Worm (Caenorhabditis elegans) whole organism, L4 larva: ENCODE measurements around the gene F22F1.3.

Source experiments
- F44E2.7 ChIP-seq: fragments of 200-800 bp; sonication (Bioruptor generic); IDR thresholded peaks from 2 replicates; pipeline ENCODE4 v2.1.2; 2022; ENCODE audit warnings: missing genetic modification characterization, missing compliant biosample characterization
- T20F7.1 ChIP-seq: fragments of 200-800 bp; sonication (Bioruptor generic); optimal IDR thresholded peaks from 2 replicates; lab custom pipeline; 2018; ENCODE audit warnings: mild to moderate bottlenecking, missing genetic modification characterization, missing compliant biosample characterization
- Y105C5A.15 ChIP-seq: fragments of 200-800 bp; sonication (Bioruptor generic); IDR thresholded peaks from 2 replicates; pipeline ENCODE4 v1.3.6; 2022; ENCODE audit warnings: missing genetic modification characterization, missing compliant biosample characterization
- Y5F2A.4 ChIP-seq: fragments of 200-800 bp; sonication (Bioruptor generic); optimal IDR thresholded peaks from 2 replicates; lab custom pipeline; 2018; ENCODE audit warnings: mild to moderate bottlenecking, missing genetic modification characterization, missing compliant biosample characterization
- Y75B8A.6 ChIP-seq: fragments of 200-800 bp; sonication (Bioruptor generic); IDR thresholded peaks from 2 replicates; pipeline ENCODE4 v1.3.6; 2022; ENCODE audit warnings: missing genetic modification reagents, missing genetic modification characterization, missing compliant biosample characterization
- ZK337.2 ChIP-seq: fragments of 200-800 bp; sonication (Bioruptor generic); IDR thresholded peaks from 2 replicates; pipeline ENCODE4 v1.3.6; 2022; ENCODE audit warnings: missing genetic modification reagents, missing genetic modification characterization, missing compliant biosample characterization
- ZK546.5 ChIP-seq, 2 experiments: sonication (generic microtip); optimal IDR thresholded peaks; 2 replicates each; lab custom pipeline; 2017; ENCODE audit warnings: missing biosample characterization in 2 of 2, missing genetic modification characterization in 2 of 2
- ama-1 ChIP-seq: fragments of 150-350 bp; optimal IDR thresholded peaks from 2 replicates; lab custom pipeline; 2014; ENCODE audit warnings: inconsistent platforms, mixed read lengths
- arid-1 ChIP-seq: fragments of 200-800 bp; sonication (Bioruptor generic); conservative IDR thresholded peaks from 2 replicates; pipeline ENCODE4 v1.3.6; 2022; ENCODE audit warnings: missing genetic modification reagents, missing genetic modification characterization, missing compliant biosample characterization
- ceh-20 ChIP-seq: fragments of 200-800 bp; sonication (Bioruptor generic); IDR thresholded peaks from 2 replicates; pipeline ENCODE4 v1.3.6; 2022; ENCODE audit warnings: missing genetic modification reagents, missing genetic modification characterization, missing compliant biosample characterization
- ceh-62 ChIP-seq: sonication (generic microtip); optimal IDR thresholded peaks from 2 replicates; lab custom pipeline; 2017; ENCODE audit warnings: missing biosample characterization, missing genetic modification characterization
- ces-1 ChIP-seq: fragments of 150-350 bp; sonication (generic microtip); optimal IDR thresholded peaks from 4 replicates; lab custom pipeline; 2014; ENCODE audit warnings: missing biosample characterization, missing genetic modification reagents, missing genetic modification characterization
- ctbp-1 ChIP-seq: fragments of 200-800 bp; sonication (Bioruptor generic); IDR thresholded peaks from 2 replicates; pipeline ENCODE4 v1.3.6; 2022; ENCODE audit warnings: missing genetic modification reagents, missing genetic modification characterization, missing compliant biosample characterization
- daf-12 ChIP-seq: fragments of 150-350 bp; optimal IDR thresholded peaks from 2 replicates; lab custom pipeline; 2014; ENCODE audit warnings: missing biosample characterization, missing genetic modification reagents, missing genetic modification characterization
- daf-16 ChIP-seq, 3 experiments: sonication (generic microtip); optimal IDR thresholded peaks; 2 replicates each; lab custom pipeline; 2016 to 2017; ENCODE audit warnings: missing genetic modification characterization in 3 of 3, missing genetic modification reagents in 3 of 3, mild to moderate bottlenecking in 2 of 3, missing compliant biosample characterization in 2 of 3, missing biosample characterization in 1 of 3, moderate library complexity in 1 of 3
- dmd-6 ChIP-seq: fragments of 200-800 bp; sonication (Bioruptor generic); IDR thresholded peaks from 2 replicates; pipeline ENCODE4 v1.3.6; 2022; ENCODE audit warnings: missing genetic modification reagents, missing genetic modification characterization, missing compliant biosample characterization
- dmd-8 ChIP-seq: fragments of 200-800 bp; sonication (Bioruptor generic); IDR thresholded peaks from 2 replicates; pipeline ENCODE4 v1.3.6; 2022; ENCODE audit warnings: missing genetic modification characterization, missing compliant biosample characterization
- dmd-9 ChIP-seq: fragments of 200-800 bp; sonication (Bioruptor generic); IDR thresholded peaks from 2 replicates; pipeline ENCODE4 v1.3.6; 2022; ENCODE audit warnings: missing genetic modification reagents, missing genetic modification characterization, missing compliant biosample characterization
- dpl-1 ChIP-seq: fragments of 150-350 bp; optimal IDR thresholded peaks from 2 replicates; lab custom pipeline; 2014; ENCODE audit warnings: missing biosample characterization, missing genetic modification reagents, missing genetic modification characterization
- dve-1 ChIP-seq: sonication (generic microtip); optimal IDR thresholded peaks from 2 replicates; lab custom pipeline; 2017; ENCODE audit warnings: antibody characterized with exemption, mild to moderate bottlenecking, missing genetic modification characterization, missing compliant biosample characterization; ENCODE audit not compliant: insufficient read depth
- hlh-11 ChIP-seq: fragments of 200-800 bp; sonication (Bioruptor generic); optimal IDR thresholded peaks from 2 replicates; lab custom pipeline; 2018; ENCODE audit warnings: mild to moderate bottlenecking, missing genetic modification characterization, missing compliant biosample characterization
- jun-1 ChIP-seq: fragments of 150-350 bp; optimal IDR thresholded peaks from 2 replicates; lab custom pipeline; 2014; ENCODE audit warnings: missing biosample characterization, missing genetic modification reagents, missing genetic modification characterization
- lim-7 ChIP-seq: fragments of 200-800 bp; sonication (Bioruptor generic); IDR thresholded peaks from 2 replicates; pipeline ENCODE4 v1.3.6; 2022; ENCODE audit warnings: missing genetic modification characterization, missing compliant biosample characterization
- lin-13 ChIP-seq: fragments of 150-350 bp; optimal IDR thresholded peaks from 2 replicates; lab custom pipeline; 2014; ENCODE audit warnings: missing biosample characterization, missing genetic modification reagents, missing genetic modification characterization
- lin-15B ChIP-seq: fragments of 150-350 bp; sonication (generic microtip); optimal IDR thresholded peaks from 3 replicates; lab custom pipeline; 2014; ENCODE audit warnings: missing biosample characterization, missing genetic modification characterization
- lin-29 ChIP-seq: fragments of 200-800 bp; sonication (Bioruptor generic); IDR thresholded peaks from 2 replicates; pipeline ENCODE4 v1.3.6; 2022; ENCODE audit warnings: missing genetic modification reagents, missing genetic modification characterization, missing compliant biosample characterization
- lir-3 ChIP-seq: sonication (generic microtip); optimal IDR thresholded peaks from 2 replicates; lab custom pipeline; 2016; ENCODE audit warnings: mild to moderate bottlenecking, missing genetic modification characterization, missing compliant biosample characterization
- madf-5 ChIP-seq, 2 experiments: fragments of 200-800 bp; sonication (Bioruptor generic); IDR thresholded peaks; 2 replicates each; pipeline ENCODE4 v1.3.6; 2022; ENCODE audit warnings: missing compliant biosample characterization in 2 of 2, missing genetic modification characterization in 2 of 2
- madf-9 ChIP-seq: fragments of 200-800 bp; sonication (Bioruptor generic); conservative IDR thresholded peaks from 2 replicates; pipeline ENCODE4 v1.3.6; 2022; ENCODE audit warnings: missing genetic modification reagents, missing genetic modification characterization, missing compliant biosample characterization
- mdl-1 ChIP-seq, 2 experiments: fragments of 150-350 bp in 1 of 2; sonication (generic microtip) in 1 of 2; optimal IDR thresholded peaks; 2 replicates each; lab custom pipeline; 2014 to 2017; ENCODE audit warnings: missing biosample characterization in 2 of 2, missing genetic modification characterization in 2 of 2
- mdt-29 ChIP-seq: fragments of 200-800 bp; sonication (Bioruptor generic); IDR thresholded peaks from 2 replicates; pipeline ENCODE4 v1.3.6; 2022; ENCODE audit warnings: missing genetic modification reagents, missing genetic modification characterization, missing compliant biosample characterization
- mxl-3 ChIP-seq: fragments of 200-800 bp; sonication (Bioruptor generic); optimal IDR thresholded peaks from 2 replicates; lab custom pipeline; 2018; ENCODE audit warnings: mild to moderate bottlenecking, missing genetic modification characterization, missing compliant biosample characterization
- nhr-111 ChIP-seq: fragments of 200-800 bp; sonication (Bioruptor generic); optimal IDR thresholded peaks from 2 replicates; lab custom pipeline; 2018; ENCODE audit warnings: mild to moderate bottlenecking, missing genetic modification characterization, missing compliant biosample characterization
- nhr-41 ChIP-seq: fragments of 200-800 bp; sonication (Bioruptor generic); IDR thresholded peaks from 2 replicates; pipeline ENCODE4 v1.3.6; 2022; ENCODE audit warnings: missing genetic modification reagents, missing genetic modification characterization, missing compliant biosample characterization
- nhr-42 ChIP-seq: fragments of 200-800 bp; sonication (Bioruptor generic); IDR thresholded peaks from 2 replicates; pipeline ENCODE4 v1.3.6; 2022; ENCODE audit warnings: missing genetic modification characterization, missing compliant biosample characterization
- nhr-77 ChIP-seq: fragments of 150-350 bp; optimal IDR thresholded peaks from 2 replicates; lab custom pipeline; 2014; ENCODE audit warnings: missing biosample characterization, missing genetic modification characterization
- pqm-1 ChIP-seq: sonication (generic microtip); optimal IDR thresholded peaks from 2 replicates; lab custom pipeline; 2017; ENCODE audit warnings: missing biosample characterization, missing genetic modification characterization
- set-16 ChIP-seq: fragments of 200-800 bp; sonication (Bioruptor generic); IDR thresholded peaks from 2 replicates; pipeline ENCODE4 v1.3.6; 2022; ENCODE audit warnings: missing genetic modification reagents, missing genetic modification characterization, missing compliant biosample characterization
- snpc-4 ChIP-seq: fragments of 150-350 bp; optimal IDR thresholded peaks from 2 replicates; lab custom pipeline; 2014; ENCODE audit warnings: missing biosample characterization, missing genetic modification characterization
- spr-3 ChIP-seq: fragments of 200-800 bp; sonication (Bioruptor generic); optimal IDR thresholded peaks from 2 replicates; lab custom pipeline; 2018; ENCODE audit warnings: mild to moderate bottlenecking, missing genetic modification characterization, missing compliant biosample characterization
- tag-97 ChIP-seq: fragments of 200-800 bp; sonication (Bioruptor generic); IDR thresholded peaks from 2 replicates; pipeline ENCODE4 v1.3.6; 2022; ENCODE audit warnings: missing genetic modification characterization, missing compliant biosample characterization
- tra-1 ChIP-seq: fragments of 200-800 bp; sonication (Bioruptor generic); IDR thresholded peaks from 2 replicates; pipeline ENCODE4 v1.3.6; 2022; ENCODE audit warnings: missing genetic modification reagents, missing genetic modification characterization, missing compliant biosample characterization
- unc-130 ChIP-seq: sonication (generic microtip); optimal IDR thresholded peaks from 2 replicates; lab custom pipeline; 2016; ENCODE audit warnings: missing genetic modification reagents, missing genetic modification characterization, missing compliant biosample characterization
- vab-7 ChIP-seq: fragments of 200-800 bp; sonication (Bioruptor generic); IDR thresholded peaks from 2 replicates; pipeline ENCODE4 v1.3.6; 2022; ENCODE audit warnings: missing genetic modification reagents, missing genetic modification characterization, missing compliant biosample characterization
- zfp-2 ChIP-seq: sonication (generic microtip); optimal IDR thresholded peaks from 2 replicates; lab custom pipeline; 2016; ENCODE audit warnings: mild to moderate bottlenecking, missing genetic modification characterization, missing compliant biosample characterization
- zfp-3 ChIP-seq: fragments of 200-800 bp; sonication (Bioruptor generic); conservative IDR thresholded peaks from 2 replicates; pipeline ENCODE4 v1.3.6; 2022; ENCODE audit warnings: missing genetic modification reagents, missing genetic modification characterization, missing compliant biosample characterization
- zip-11 ChIP-seq: fragments of 200-800 bp; sonication (Bioruptor generic); IDR thresholded peaks from 2 replicates; pipeline ENCODE4 v1.3.6; 2022; ENCODE audit warnings: missing genetic modification characterization, missing compliant biosample characterization
- ztf-11 ChIP-seq: fragments of 150-350 bp; optimal IDR thresholded peaks from 2 replicates; lab custom pipeline; 2014; ENCODE audit warnings: missing biosample characterization, missing genetic modification characterization
- ztf-7 ChIP-seq: fragments of 150-350 bp; optimal IDR thresholded peaks from 2 replicates; lab custom pipeline; 2014; ENCODE audit warnings: missing biosample characterization, missing genetic modification characterization

F22F1.3 gene

ce11 chrX:8169534-8169933, 6.7 kb upstream of the F22F1.3 start, which contains the start of gene C17H11.2 (continued):
- no peak for TF ChIP-seq daf-12 (tag; lab: Kevin White, UChicago)
- peak; percentile 8 for TF ChIP-seq hlh-11 (tag; lab: Kevin White, UChicago)
- TF ChIP-seq T20F7.1 (GFP tag; lab: Kevin White, UChicago) = peak; percentile 72
- TF ChIP-seq nhr-42 (GFP tag; lab: Robert Waterston, UW) = no peak
- TF ChIP-seq lir-3 (tag; lab: Kevin White, UChicago) = no peak
- no peak for TF ChIP-seq lin-13 (GFP tag; lab: Kevin White, UChicago)
- TF ChIP-seq dmd-6 (GFP tag; lab: Robert Waterston, UW) = no peak
- no peak for TF ChIP-seq nhr-41
- no peak for TF ChIP-seq ZK337.2 (GFP tag; lab: Robert Waterston, UW)
- TF ChIP-seq pqm-1 = peak; percentile 5
- no peak for TF ChIP-seq Y75B8A.6 (GFP tag; lab: Robert Waterston, UW)

ce11 chrX:8163555-8163954, 682 bp upstream of the F22F1.3 start:
- TF ChIP-seq zfp-3 (GFP tag; lab: Robert Waterston, UW) (no peak), mxl-3 (GFP tag; lab: Kevin White, UChicago) (no peak), ceh-20 (GFP tag; lab: Robert Waterston, UW) (peak; percentile 58; the same call in 1 of the 2 replicates), tag-97 (GFP tag; lab: Robert Waterston, UW) (no peak), tra-1 (GFP tag; lab: Robert Waterston, UW) (no peak), ces-1 (no peak), madf-5 (GFP tag; IDR thresholded peaks at IDR 0.05; lab: Robert Waterston, UW) (0 out of 4 replicates have a peak, but pooled peaks of 1 of the 2 experiments have one; percentile 55), dmd-9 (GFP tag; lab: Robert Waterston, UW) (no peak), madf-9 (GFP tag; lab: Robert Waterston, UW) (peak; percentile 46; the same call in 1 of the 2 replicates), ama-1 (no peak), mdl-1 (tag; optimal IDR thresholded peaks at IDR 0.05; lab: Kevin White, UChicago) (peak in 1 of 2 experiments; percentile 43), Y105C5A.15 (GFP tag; lab: Robert Waterston, UW) (no peak), zip-11 (GFP tag; lab: Robert Waterston, UW) (no peak), pqm-1 (no peak), vab-7 (GFP tag; lab: Robert Waterston, UW) (peak; percentile 55; the same call in 1 of the 2 replicates), ZK546.5 (tag; optimal IDR thresholded peaks at IDR 0.05; lab: Kevin White, UChicago) (no peak), lin-15B (no peak), T20F7.1 (GFP tag; lab: Kevin White, UChicago) (no peak), ztf-11 (tag; lab: Kevin White, UChicago) (no peak), ceh-62 (no peak), nhr-111 (no peak), jun-1 (no peak), ztf-7 (tag; lab: Kevin White, UChicago) (no peak), unc-130 (GFP tag; lab: Kevin White, UChicago) (no peak), ctbp-1 (GFP tag; lab: Robert Waterston, UW) (peak; percentile 74), arid-1 (GFP tag; lab: Robert Waterston, UW) (no peak), daf-16 (GFP tag; optimal IDR thresholded peaks at IDR 0.05; lab: Kevin White, UChicago) (no peak), daf-16 (tag; optimal IDR thresholded peaks at IDR 0.05; lab: Kevin White, UChicago) (no peak), snpc-4 (tag; lab: Kevin White, UChicago) (no peak), ZK337.2 (GFP tag; lab: Robert Waterston, UW) (no peak), mdt-29 (no peak), dpl-1 (GFP tag; lab: Kevin White, UChicago) (no peak), lir-3 (tag; lab: Kevin White, UChicago) (peak; percentile 4), zfp-2 (tag; lab: Kevin White, UChicago) (no peak), lim-7 (GFP tag; lab: Robert Waterston, UW) (no peak), nhr-77 (tag; lab: Kevin White, UChicago) (no peak), set-16 (GFP tag; lab: Robert Waterston, UW) (peak; percentile 99), spr-3 (no peak), lin-29 (GFP tag; lab: Robert Waterston, UW) (0 out of 2 replicates have a peak, but pooled peaks have one; percentile 22), F44E2.7 (no peak), lin-13 (GFP tag; lab: Kevin White, UChicago) (no peak), dmd-6 (GFP tag; lab: Robert Waterston, UW) (0 out of 2 replicates have a peak, but pooled peaks have one; percentile 18), Y5F2A.4 (GFP tag; lab: Kevin White, UChicago) (no peak), dve-1 (tag; lab: Kevin White, UChicago) (no peak), dmd-8 (GFP tag; lab: Robert Waterston, UW) (no peak)
